Fruit fly (Drosophila melanogaster) whole organism, prepupa: ENCODE results near the gene CG31106.

Source experiments
- Blimp-1 ChIP-seq: fragments of 200-800 bp; sonication (Bioruptor generic); optimal IDR thresholded peaks from 3 replicates; lab custom pipeline; 2017; ENCODE audit warnings: missing biosample characterization, missing genetic modification characterization, mild to moderate bottlenecking, moderate library complexity, missing genetic modification reagents
- CG10669 ChIP-seq: fragments of 200-800 bp; sonication (Bioruptor generic); optimal IDR thresholded peaks from 3 replicates; lab custom pipeline; 2018; ENCODE audit warnings: missing biosample characterization, mild to moderate bottlenecking, missing genetic modification characterization, moderate library complexity
- CG1621 ChIP-seq: fragments of 200-800 bp; sonication (Bioruptor generic); optimal IDR thresholded peaks from 3 replicates; lab custom pipeline; 2018; ENCODE audit warnings: missing biosample characterization, mild to moderate bottlenecking, missing genetic modification characterization
- CG16779 ChIP-seq: fragments of 200-800 bp; sonication (Bioruptor generic); optimal IDR thresholded peaks from 3 replicates; lab custom pipeline; 2017; ENCODE audit warnings: missing biosample characterization, mild to moderate bottlenecking, missing genetic modification characterization

dm6 chr3R:25221203-25221807 is 5.2 kb downstream of the CG31106 start, which contains the start of gene Alg9:
- TF ChIP-seq CG10669 (no peak), CG16779 (tag; lab: Kevin White, UChicago) (no peak), Blimp-1 (GFP tag; lab: Kevin White, UChicago) (no peak), CG1621 (tag; lab: Kevin White, UChicago) (no peak)
